Fruit fly (Drosophila melanogaster) whole organism, embryonic: ENCODE data around the gene CG14915.

Source experiments
- Asciz ChIP-seq: fragments of 200-800 bp; sonication (Bioruptor generic); optimal IDR thresholded peaks from 2 replicates; lab custom pipeline; 2017; ENCODE audit warnings: missing biosample characterization, mild to moderate bottlenecking, missing genetic modification characterization, missing genetic modification reagents
- CG11093 ChIP-seq: fragments of 200-800 bp; sonication (Bioruptor generic); IDR thresholded peaks from 3 replicates; pipeline ENCODE4 v1.3.6; 2022; ENCODE audit warnings: missing biosample characterization, missing genetic modification characterization
- CG12155 ChIP-seq: fragments of 200-800 bp; sonication (Bioruptor generic); optimal IDR thresholded peaks from 3 replicates; lab custom pipeline; 2016; ENCODE audit warnings: missing biosample characterization, missing genetic modification characterization
- CG12769 ChIP-seq: fragments of 200-800 bp; sonication (Bioruptor generic); optimal IDR thresholded peaks from 2 replicates; lab custom pipeline; 2019; ENCODE audit warnings: missing biosample characterization, mild to moderate bottlenecking, missing genetic modification characterization, moderate library complexity
- CG13424 ChIP-seq: fragments of 200-800 bp; sonication (Bioruptor generic); optimal IDR thresholded peaks from 2 replicates; lab custom pipeline; 2019; ENCODE audit warnings: missing biosample characterization, mild to moderate bottlenecking, missing genetic modification characterization, moderate library complexity
- CG13894 ChIP-seq: fragments of 200-800 bp; sonication (Bioruptor generic); optimal IDR thresholded peaks from 3 replicates; lab custom pipeline; 2018; ENCODE audit warnings: missing biosample characterization, mild to moderate bottlenecking, missing genetic modification characterization, moderate library complexity
- CG14965 ChIP-seq: fragments of 200-800 bp; sonication (Bioruptor generic); optimal IDR thresholded peaks from 2 replicates; lab custom pipeline; 2016; ENCODE audit warnings: missing biosample characterization, missing genetic modification characterization, borderline replicate concordance
- CG15073 ChIP-seq: fragments of 200-800 bp; sonication (Bioruptor generic); optimal IDR thresholded peaks from 2 replicates; lab custom pipeline; 2016; ENCODE audit warnings: missing biosample characterization, missing genetic modification characterization
- CG16813 ChIP-seq: fragments of 200-800 bp; sonication (Bioruptor generic); IDR thresholded peaks from 3 replicates; pipeline ENCODE4 v1.3.6; 2022; ENCODE audit warnings: missing biosample characterization, missing genetic modification characterization; ENCODE audit not compliant: partially characterized antibody
- CG18011 ChIP-seq: fragments of 200-800 bp; sonication (Bioruptor generic); optimal IDR thresholded peaks from 2 replicates; lab custom pipeline; 2017; ENCODE audit warnings: missing biosample characterization, missing genetic modification characterization, mild to moderate bottlenecking, moderate library complexity, missing genotype
- CG34224 ChIP-seq: fragments of 200-800 bp; sonication (Bioruptor generic); IDR thresholded peaks from 3 replicates; pipeline ENCODE4 v1.3.6; 2022; ENCODE audit warnings: missing biosample characterization, missing genetic modification characterization; ENCODE audit not compliant: partially characterized antibody
- CG7357 ChIP-seq: fragments of 200-800 bp; sonication (Bioruptor generic); IDR thresholded peaks from 3 replicates; pipeline ENCODE4 v1.3.6; 2022; ENCODE audit warnings: missing biosample characterization, missing genetic modification characterization
- CG7745 ChIP-seq: fragments of 200-800 bp; sonication (Bioruptor generic); optimal IDR thresholded peaks from 2 replicates; lab custom pipeline; 2018; ENCODE audit warnings: missing biosample characterization, mild to moderate bottlenecking, missing genetic modification characterization, moderate library complexity
- CG8478 ChIP-seq: fragments of >200 bp; optimal IDR thresholded peaks from 2 replicates; lab custom pipeline; 2018
- Dip3 ChIP-seq: fragments of 200-800 bp; sonication (Bioruptor generic); optimal IDR thresholded peaks from 3 replicates; lab custom pipeline; 2016; ENCODE audit warnings: missing biosample characterization, missing genetic modification characterization
- Doc2 ChIP-seq: fragments of 200-800 bp; sonication (Bioruptor generic); IDR thresholded peaks from 2 replicates; pipeline ENCODE4 v1.3.6; 2022; ENCODE audit warnings: missing biosample characterization, missing genetic modification characterization
- E2f1 ChIP-seq: fragments of 200-800 bp; sonication (Bioruptor generic); IDR thresholded peaks from 2 replicates; pipeline ENCODE4 v1.3.6; 2022; ENCODE audit warnings: missing biosample characterization, missing genetic modification characterization
- ERR ChIP-seq: fragments of 200-800 bp; sonication (Bioruptor generic); optimal IDR thresholded peaks from 2 replicates; lab custom pipeline; 2016; ENCODE audit warnings: missing biosample characterization, missing genetic modification characterization
- Nf-YA ChIP-seq: fragments of 200-800 bp; sonication (Bioruptor generic); IDR thresholded peaks from 2 replicates; pipeline ENCODE4 v1.3.6; 2022; ENCODE audit warnings: missing biosample characterization, missing genetic modification characterization
- Poxn ChIP-seq: fragments of 200-800 bp; sonication (Bioruptor generic); IDR thresholded peaks from 2 replicates; pipeline ENCODE4 v1.3.6; 2022; ENCODE audit warnings: missing biosample characterization, missing genetic modification characterization
- Sox100B ChIP-seq: fragments of 200-800 bp; sonication (Bioruptor generic); optimal IDR thresholded peaks from 3 replicates; lab custom pipeline; 2018; ENCODE audit warnings: missing biosample characterization, mild to moderate bottlenecking, missing genetic modification characterization
- TFAM ChIP-seq: fragments of 200-800 bp; sonication (Bioruptor generic); optimal IDR thresholded peaks from 2 replicates; lab custom pipeline; 2017; ENCODE audit warnings: missing biosample characterization, missing genetic modification characterization, inconsistent platforms
- abd-A ChIP-seq: fragments of 200-800 bp; sonication (Bioruptor generic); optimal IDR thresholded peaks from 3 replicates; lab custom pipeline; 2019; ENCODE audit warnings: missing biosample characterization, mild to moderate bottlenecking, missing genetic modification characterization, moderate library complexity
- bcd ChIP-seq: fragments of 200-800 bp; sonication (Bioruptor generic); optimal IDR thresholded peaks from 2 replicates; lab custom pipeline; 2017; ENCODE audit warnings: missing biosample characterization, mild to moderate bottlenecking, missing genetic modification characterization
- bowl ChIP-seq: fragments of 200-800 bp; sonication (Bioruptor generic); IDR thresholded peaks from 2 replicates; pipeline ENCODE4 v1.3.6; 2022; ENCODE audit warnings: missing biosample characterization, missing genetic modification characterization
- br ChIP-seq: fragments of >200 bp; optimal IDR thresholded peaks from 2 replicates; lab custom pipeline; 2017
- corto ChIP-seq: fragments of 200-800 bp; sonication (Bioruptor generic); optimal IDR thresholded peaks from 2 replicates; lab custom pipeline; 2016; ENCODE audit warnings: missing biosample characterization, mild to moderate bottlenecking, missing genetic modification characterization, moderate library complexity
- da ChIP-seq: fragments of 200-800 bp; sonication (Bioruptor generic); optimal IDR thresholded peaks from 2 replicates; lab custom pipeline; 2016; ENCODE audit warnings: missing biosample characterization, missing genetic modification characterization
- disco-r ChIP-seq: fragments of 200-800 bp; sonication (Bioruptor generic); optimal IDR thresholded peaks from 2 replicates; lab custom pipeline; 2016; ENCODE audit warnings: missing biosample characterization, missing genetic modification characterization
- emc ChIP-seq: fragments of 200-800 bp; sonication (Bioruptor generic); optimal IDR thresholded peaks from 2 replicates; lab custom pipeline; 2016; ENCODE audit warnings: missing biosample characterization, missing genetic modification characterization
- exex ChIP-seq: fragments of 200-800 bp; sonication (Bioruptor generic); optimal IDR thresholded peaks from 4 replicates; lab custom pipeline; 2018; ENCODE audit warnings: missing biosample characterization, mild to moderate bottlenecking, missing genetic modification characterization, moderate library complexity
- eyg ChIP-seq: fragments of 200-800 bp; sonication (Bioruptor generic); optimal IDR thresholded peaks from 3 replicates; lab custom pipeline; 2016; ENCODE audit warnings: missing biosample characterization, missing genetic modification characterization
- gce ChIP-seq: fragments of 200-800 bp; sonication (Bioruptor generic); IDR thresholded peaks from 3 replicates; pipeline ENCODE4 v1.3.6; 2022; ENCODE audit warnings: missing biosample characterization, missing genetic modification characterization
- gsb ChIP-seq: fragments of 200-800 bp; sonication (Bioruptor generic); IDR thresholded peaks from 2 replicates; pipeline ENCODE4 v1.3.6; 2022; ENCODE audit warnings: missing biosample characterization, missing genetic modification characterization
- gsb-n ChIP-seq: fragments of 200-800 bp; sonication (Bioruptor generic); optimal IDR thresholded peaks from 3 replicates; lab custom pipeline; 2018; ENCODE audit warnings: missing biosample characterization, mild to moderate bottlenecking, missing genetic modification characterization
- hkb ChIP-seq, 2 experiments: fragments of 200-800 bp in 1 of 2; fragments of >200 bp in 1 of 2; sonication (Bioruptor generic) in 1 of 2; IDR thresholded peaks in 1 of 2; optimal IDR thresholded peaks in 1 of 2; 2 replicates each; pipeline versions ENCODE4 v1.3.6 to Lab custom; 2017 to 2022; ENCODE audit warnings: missing biosample characterization in 1 of 2, missing genetic modification characterization in 1 of 2
- nerfin-1 ChIP-seq: fragments of 200-800 bp; sonication (Bioruptor generic); optimal IDR thresholded peaks from 3 replicates; lab custom pipeline; 2019; ENCODE audit warnings: missing biosample characterization, mild to moderate bottlenecking, missing genetic modification characterization, moderate library complexity
- nom ChIP-seq: fragments of 200-800 bp; sonication (Bioruptor generic); optimal IDR thresholded peaks from 2 replicates; lab custom pipeline; 2017; ENCODE audit warnings: missing biosample characterization, missing genetic modification characterization, mild to moderate bottlenecking, moderate library complexity, missing genetic modification reagents
- oc ChIP-seq: fragments of 200-800 bp; sonication (Bioruptor generic); optimal IDR thresholded peaks from 2 replicates; lab custom pipeline; 2018; ENCODE audit warnings: missing biosample characterization, mild to moderate bottlenecking, missing genetic modification characterization, moderate library complexity
- odd ChIP-seq: fragments of 200-800 bp; sonication (Bioruptor generic); optimal IDR thresholded peaks from 2 replicates; lab custom pipeline; 2017; ENCODE audit warnings: missing biosample characterization, mild to moderate bottlenecking, missing genetic modification characterization
- peb ChIP-seq: fragments of 200-800 bp; sonication (Bioruptor generic); IDR thresholded peaks from 2 replicates; pipeline ENCODE4 v1.3.6; 2022; ENCODE audit warnings: missing biosample characterization, missing genetic modification characterization
- pfk ChIP-seq: fragments of 200-800 bp; sonication (Bioruptor generic); optimal IDR thresholded peaks from 2 replicates; lab custom pipeline; 2018; ENCODE audit warnings: missing biosample characterization, mild to moderate bottlenecking, missing genetic modification characterization, moderate library complexity
- pita ChIP-seq: fragments of 200-800 bp; sonication (Bioruptor generic); optimal IDR thresholded peaks from 2 replicates; lab custom pipeline; 2017; ENCODE audit warnings: missing biosample characterization, mild to moderate bottlenecking, missing genetic modification characterization
- run ChIP-seq: fragments of 200-800 bp; sonication (Bioruptor generic); optimal IDR thresholded peaks from 3 replicates; lab custom pipeline; 2018; ENCODE audit warnings: missing biosample characterization, mild to moderate bottlenecking, missing genetic modification characterization
- sc ChIP-seq, 3 experiments: fragments of >200 bp in 2 of 3; fragments of 200-800 bp in 1 of 3; sonication (Bioruptor generic) in 1 of 3; optimal IDR thresholded peaks; 2 replicates in 2 of 3; 3 replicates in 1 of 3; lab custom pipeline; 2017; ENCODE audit warnings: mild to moderate bottlenecking in 1 of 3, missing biosample characterization in 1 of 3, missing genetic modification characterization in 1 of 3, missing genetic modification reagents in 1 of 3
- scrt ChIP-seq: fragments of 200-800 bp; sonication (Bioruptor generic); optimal IDR thresholded peaks from 2 replicates; lab custom pipeline; 2018; ENCODE audit warnings: missing biosample characterization, mild to moderate bottlenecking, missing genetic modification characterization, moderate library complexity
- tin ChIP-seq: fragments of 200-800 bp; sonication (Bioruptor generic); optimal IDR thresholded peaks from 3 replicates; lab custom pipeline; 2016; ENCODE audit warnings: missing biosample characterization, missing genetic modification characterization
- unpg ChIP-seq: fragments of 200-800 bp; sonication (Bioruptor generic); optimal IDR thresholded peaks from 3 replicates; lab custom pipeline; 2018; ENCODE audit warnings: missing biosample characterization, mild to moderate bottlenecking, missing genetic modification characterization, moderate library complexity
- wor ChIP-seq: fragments of 200-800 bp; sonication (Bioruptor generic); IDR thresholded peaks from 2 replicates; pipeline ENCODE4 v1.3.6; 2022; ENCODE audit warnings: missing biosample characterization, missing genetic modification characterization
- zen ChIP-seq: fragments of 200-800 bp; sonication (Bioruptor generic); optimal IDR thresholded peaks from 3 replicates; lab custom pipeline; 2018; ENCODE audit warnings: missing biosample characterization, mild to moderate bottlenecking, missing genetic modification characterization, moderate library complexity

Gene CG14915

DNA sequence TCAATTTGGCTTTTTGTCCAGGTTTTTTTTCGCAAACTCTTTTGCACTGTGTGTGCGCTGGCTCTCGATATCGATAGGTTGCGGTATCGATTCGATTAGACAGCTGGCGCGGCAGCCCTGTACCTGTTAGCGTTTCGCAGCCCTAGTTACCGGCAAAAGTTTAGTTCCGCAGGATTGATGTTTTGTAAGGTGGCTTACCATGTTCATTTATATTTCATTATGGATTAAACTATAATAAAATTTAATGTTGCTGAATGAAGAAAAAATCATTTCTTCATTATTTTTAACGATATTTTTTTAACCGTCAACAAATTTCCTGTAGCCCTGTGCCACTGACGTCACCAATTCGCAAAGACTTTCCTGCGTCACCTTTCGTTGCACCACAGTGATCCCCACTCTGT lies 35.7 kb downstream of the CG14915 start, which contains the start of gene Reps (continued):
- peak; percentile 87 for TF ChIP-seq exex (tag; lab: Kevin White, UChicago)
- TF ChIP-seq CG14965 (GFP tag; lab: Kevin White, UChicago): peak; percentile 75
- peak; percentile 97 for TF ChIP-seq Sox100B (GFP tag; lab: Kevin White, UChicago)
- peak; percentile 99 for TF ChIP-seq E2f1 (GFP tag; lab: Robert Waterston, UW)
- TF ChIP-seq CG13894 (tag; lab: Kevin White, UChicago): peak; percentile 97
- peak; percentile 99 for TF ChIP-seq CG11093 (GFP tag; lab: Robert Waterston, UW)
- TF ChIP-seq bowl (GFP tag; lab: Robert Waterston, UW): peak; percentile 97
- no peak for TF ChIP-seq br (lab: Kevin White, UChicago)
- TF ChIP-seq scrt (GFP tag; lab: Kevin White, UChicago): peak; percentile 95
- TF ChIP-seq ERR (GFP tag; lab: Kevin White, UChicago): peak; percentile 94
- TF ChIP-seq CG7357 (GFP tag; lab: Robert Waterston, UW): peak; percentile 96
- peak; percentile 98 for TF ChIP-seq peb (GFP tag; lab: Robert Waterston, UW)
- peak; percentile 88 for TF ChIP-seq CG15073 (GFP tag; lab: Kevin White, UChicago)
- peak; percentile 92 for TF ChIP-seq disco-r
- TF ChIP-seq Asciz: peak; percentile 97
- TF ChIP-seq CG34224: peak; percentile 65
- peak; percentile 97 for TF ChIP-seq oc (tag; lab: Kevin White, UChicago)
- peak; percentile 95 for TF ChIP-seq nom
- TF ChIP-seq abd-A (tag; lab: Kevin White, UChicago): no peak
- peak; percentile 97 for TF ChIP-seq gce (GFP tag; lab: Robert Waterston, UW)
- TF ChIP-seq CG13424 (tag; lab: Kevin White, UChicago): peak; percentile 98
- TF ChIP-seq CG7745 (tag; lab: Kevin White, UChicago): peak; percentile 82
- TF ChIP-seq CG16813 (GFP tag; lab: Robert Waterston, UW): peak; percentile 68
- TF ChIP-seq gsb-n: peak; percentile 98
- TF ChIP-seq hkb (optimal IDR thresholded peaks at IDR 0.05; lab: Kevin White, UChicago): peak; percentile 91
- TF ChIP-seq hkb (GFP tag; IDR thresholded peaks at IDR 0.05; lab: Robert Waterston, UW): peak; percentile 99
- peak; percentile 99 for TF ChIP-seq bcd (GFP tag; lab: Kevin White, UChicago)
- peak; percentile 91 for TF ChIP-seq TFAM
- TF ChIP-seq Doc2 (GFP tag; lab: Robert Waterston, UW): peak; percentile 96
- peak; percentile 93 for TF ChIP-seq odd
- peak; percentile 98 for TF ChIP-seq Dip3
- TF ChIP-seq run: peak; percentile 93
- TF ChIP-seq nerfin-1 (tag; lab: Kevin White, UChicago): peak; percentile 97
- peak; percentile 93 for TF ChIP-seq emc
- peak; percentile 90 for TF ChIP-seq corto (GFP tag; lab: Kevin White, UChicago)
- TF ChIP-seq CG8478 (lab: Kevin White, UChicago): no peak
- peak; percentile 99 for TF ChIP-seq CG12769 (tag; lab: Kevin White, UChicago)
- TF ChIP-seq tin (GFP tag; lab: Kevin White, UChicago): peak; percentile 99
- peak; percentile 98 for TF ChIP-seq wor (GFP tag; lab: Robert Waterston, UW)
- peak; percentile 97 for TF ChIP-seq gsb
- TF ChIP-seq CG18011 (GFP tag; lab: Kevin White, UChicago): peak; percentile 90
- TF ChIP-seq zen (tag; lab: Kevin White, UChicago): peak; percentile 99
- TF ChIP-seq eyg (GFP tag; lab: Kevin White, UChicago): peak; percentile 92
- peak; percentile 95 for TF ChIP-seq da (GFP tag; lab: Kevin White, UChicago)
- peak; percentile 70 for TF ChIP-seq pfk (GFP tag; lab: Kevin White, UChicago)
- peak; percentile 98 for TF ChIP-seq CG12155 (GFP tag; lab: Kevin White, UChicago)
- TF ChIP-seq Nf-YA (GFP tag; lab: Robert Waterston, UW): peak; percentile 96
- TF ChIP-seq sc (optimal IDR thresholded peaks at IDR 0.05; lab: Kevin White, UChicago): no peak
- TF ChIP-seq sc (GFP tag; optimal IDR thresholded peaks at IDR 0.05; lab: Kevin White, UChicago): peak; percentile 99
- peak; percentile 95 for TF ChIP-seq Poxn (GFP tag; lab: Robert Waterston, UW)
- TF ChIP-seq pita: no peak
- peak; percentile 99 for TF ChIP-seq unpg
